Worm (Caenorhabditis elegans): ENCODE results near the gene T24A6.16.

The T24A6.16 gene

DNA sequence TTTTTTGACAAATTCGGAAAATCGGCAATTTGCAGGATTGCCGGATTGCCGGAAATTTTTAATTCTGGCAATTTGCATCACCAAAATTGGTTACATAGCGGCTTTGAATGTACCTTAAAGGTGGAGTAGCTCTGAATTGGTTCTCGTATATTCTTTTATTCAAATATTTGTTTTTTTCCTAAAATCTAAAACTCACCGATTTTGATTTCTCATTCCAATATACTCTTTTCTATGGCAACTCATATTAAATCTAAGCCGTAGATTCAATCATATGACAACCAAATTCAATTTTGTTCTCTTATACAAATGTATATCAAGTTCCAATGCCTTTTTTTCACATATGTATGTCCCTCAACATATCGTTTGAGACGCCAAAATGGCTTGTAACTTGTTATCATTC is 13.2 kb downstream of the T24A6.16 start, which contains the start of gene sri-21:
TSS of gene sri-21 (plus strand) at position 301 of the 400 bp plus-strand sequence.
- TF ChIP-seq ztf-4 (tag; optimal IDR thresholded peaks at IDR 0.05): no peak
- no peak for TF ChIP-seq fkh-10 (GFP tag; optimal IDR thresholded peaks at IDR 0.05)
- TF ChIP-seq daf-12 (tag; optimal IDR thresholded peaks at IDR 0.05): no peak

DNA sequence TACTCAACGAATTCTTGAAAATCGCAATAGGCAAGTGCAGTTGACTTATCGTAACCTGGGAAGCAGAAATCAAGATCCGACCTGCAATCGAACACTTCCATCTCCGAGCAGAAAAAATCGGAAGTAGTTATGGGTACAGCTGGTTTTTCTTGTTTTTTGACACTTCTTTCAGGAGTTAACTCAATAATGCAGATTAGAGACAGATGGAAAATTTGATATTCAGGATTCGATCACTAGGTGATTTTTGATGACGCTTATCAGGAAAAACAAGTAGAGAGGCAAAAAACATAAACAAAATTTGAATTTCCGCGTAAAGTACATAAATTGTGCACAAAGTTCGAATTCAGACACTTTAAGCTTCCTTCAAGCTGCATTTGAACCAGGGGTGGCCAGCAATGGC is 13.9 kb downstream of the T24A6.16 start, which contains the start of gene srw-130:
TSS of gene srw-130 (minus strand) at position 101 of the 400 bp plus-strand sequence.
- TF ChIP-seq lsy-12 (tag; optimal IDR thresholded peaks at IDR 0.05): no peak
- no peak for TF ChIP-seq ceh-82 (tag; optimal IDR thresholded peaks at IDR 0.05)
- no peak for TF ChIP-seq tbx-2 (tag; optimal IDR thresholded peaks at IDR 0.05)
- TF ChIP-seq elt-2 (tag; optimal IDR thresholded peaks at IDR 0.05): no peak
- TF ChIP-seq fkh-10 (GFP tag; optimal IDR thresholded peaks at IDR 0.05): no peak
- TF ChIP-seq fos-1 (tag; optimal IDR thresholded peaks at IDR 0.05): no peak
- TF ChIP-seq fkh-2 (tag; optimal IDR thresholded peaks at IDR 0.05): no peak
- TF ChIP-seq aly-2 (tag; optimal IDR thresholded peaks at IDR 0.05): no peak

DNA sequence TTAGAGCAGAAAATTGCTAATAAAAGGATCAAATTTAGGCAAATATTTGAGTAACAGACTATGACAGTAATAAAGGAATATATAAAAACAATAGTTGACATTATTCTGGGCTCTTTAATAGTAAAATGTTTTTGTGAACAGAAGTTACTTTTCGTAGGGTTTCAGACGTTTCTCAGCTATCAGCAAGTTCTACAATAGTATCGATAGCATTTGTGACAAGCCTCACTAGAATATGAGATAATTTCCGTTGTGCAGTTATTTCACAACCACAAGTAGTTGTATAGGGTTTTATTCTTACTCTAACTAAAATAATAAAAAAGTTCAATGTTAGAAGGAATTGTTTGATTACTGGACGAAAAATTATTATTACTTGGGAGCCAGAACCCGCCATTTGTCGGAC is 16.2 kb downstream of the T24A6.16 start, which contains the start of gene srbc-68:
TSS of gene srbc-68 (minus strand) at position 101 of the 400 bp plus-strand sequence.
- TF ChIP-seq ZK546.5 (tag; optimal IDR thresholded peaks at IDR 0.05): no peak
- TF ChIP-seq skn-1 (tag; optimal IDR thresholded peaks at IDR 0.05): no peak
- TF ChIP-seq tbx-2 (tag; optimal IDR thresholded peaks at IDR 0.05): no peak
- no peak for TF ChIP-seq mdl-1 (tag; optimal IDR thresholded peaks at IDR 0.05)
- TF ChIP-seq ceh-16 (tag; optimal IDR thresholded peaks at IDR 0.05): no peak
- no peak for TF ChIP-seq pqm-1 (tag; optimal IDR thresholded peaks at IDR 0.05)
- TF ChIP-seq zag-1 (tag; optimal IDR thresholded peaks at IDR 0.05): no peak
- no peak for TF ChIP-seq eor-1 (tag; optimal IDR thresholded peaks at IDR 0.05)
- TF ChIP-seq nhr-12 (tag; optimal IDR thresholded peaks at IDR 0.05): no peak
- no peak for TF ChIP-seq elt-1 (tag; optimal IDR thresholded peaks at IDR 0.05)

DNA sequence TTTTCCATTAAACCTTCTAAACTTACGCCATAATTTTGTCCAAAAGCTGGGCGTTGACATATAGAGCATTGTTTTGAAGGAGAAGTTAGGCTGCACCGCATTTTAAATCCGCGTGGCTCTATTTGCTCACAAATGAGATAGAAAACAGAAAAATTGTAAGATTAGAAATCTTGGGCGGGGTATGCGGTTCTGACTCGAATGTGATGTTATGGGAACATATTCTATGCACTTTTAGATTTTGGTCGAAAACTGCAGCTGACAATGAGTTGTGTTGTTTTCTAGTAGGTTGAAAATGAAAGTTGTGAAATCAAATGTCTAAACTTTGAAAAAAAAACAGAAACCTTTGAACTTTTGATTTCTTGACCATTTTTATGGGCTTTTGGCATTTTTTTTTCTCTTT is 19.4 kb downstream of the T24A6.16 start, which contains the start of gene nhr-222:
TSS of gene nhr-222 (minus strand) at position 101 of the 400 bp plus-strand sequence.
- TF ChIP-seq jun-1 (tag; optimal IDR thresholded peaks at IDR 0.05) (no peak), eor-1 (tag; optimal IDR thresholded peaks at IDR 0.05) (no peak), ceh-9 (tag; optimal IDR thresholded peaks at IDR 0.05) (no peak), nhr-28 (tag; optimal IDR thresholded peaks at IDR 0.05) (no peak), fos-1 (tag; optimal IDR thresholded peaks at IDR 0.05) (no peak), pha-4 (tag; optimal IDR thresholded peaks at IDR 0.05) (no peak), fkh-2 (tag; optimal IDR thresholded peaks at IDR 0.05) (no peak)

DNA sequence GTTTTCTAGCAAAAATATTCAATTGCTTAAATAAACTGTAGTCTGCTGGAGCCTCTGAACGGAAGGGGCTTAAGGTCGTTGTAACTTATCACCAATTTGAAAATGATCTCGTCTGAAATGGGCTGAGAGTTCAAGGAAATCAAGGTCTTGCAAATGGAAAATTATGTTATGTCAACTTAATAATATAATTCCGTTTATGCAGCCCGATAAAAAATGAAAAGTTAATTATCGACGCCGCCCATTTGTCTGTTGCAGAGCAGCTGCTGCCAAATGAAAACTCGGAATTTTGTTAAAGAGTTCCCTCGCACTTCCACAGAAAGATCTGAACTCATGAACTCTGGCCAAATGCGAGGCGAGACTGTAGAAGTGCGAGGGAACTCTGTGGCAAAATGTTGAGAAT is 21.6 kb downstream of the T24A6.16 start, which contains the start of gene srbc-67:
TSS of gene srbc-67 (minus strand) at position 101 of the 400 bp plus-strand sequence.
- no peak for TF ChIP-seq fkh-10 (GFP tag; optimal IDR thresholded peaks at IDR 0.05)
- TF ChIP-seq nhr-11 (tag; optimal IDR thresholded peaks at IDR 0.05): no peak
- no peak for TF ChIP-seq snpc-4 (tag; optimal IDR thresholded peaks at IDR 0.05)
- TF ChIP-seq nhr-25 (tag; optimal IDR thresholded peaks at IDR 0.05): no peak
- TF ChIP-seq nfya-1 (tag; optimal IDR thresholded peaks at IDR 0.05; ENCODE audit: insufficient read depth): no peak
- TF ChIP-seq fkh-2 (tag; optimal IDR thresholded peaks at IDR 0.05): no peak
- no peak for TF ChIP-seq nhr-237 (tag; optimal IDR thresholded peaks at IDR 0.05)
- TF ChIP-seq elt-2 (tag; optimal IDR thresholded peaks at IDR 0.05): no peak
- TF ChIP-seq nhr-28 (tag; optimal IDR thresholded peaks at IDR 0.05): no peak
- no peak for TF ChIP-seq daf-12 (tag; optimal IDR thresholded peaks at IDR 0.05)
- no peak for TF ChIP-seq ceh-82 (tag; optimal IDR thresholded peaks at IDR 0.05)

DNA sequence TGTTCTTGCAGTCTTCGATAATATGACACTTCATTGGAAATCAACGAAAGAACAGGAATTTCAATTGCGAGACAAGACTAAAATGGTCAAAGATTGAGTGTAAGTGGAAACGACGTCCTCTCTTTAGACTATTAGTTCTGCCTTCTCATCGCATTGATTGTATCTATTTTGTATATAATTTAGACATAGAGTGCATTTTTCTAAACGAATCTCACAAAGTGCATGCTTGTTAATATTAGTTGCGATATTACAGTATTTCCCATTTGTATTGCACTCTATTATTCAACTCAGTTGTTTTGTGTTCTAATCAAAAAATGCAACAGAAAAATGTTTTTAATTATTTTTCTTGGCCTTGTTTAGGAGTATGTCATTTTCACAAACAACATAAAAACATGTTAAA is 24.4 kb downstream of the T24A6.16 start, which contains the start of gene nhr-93:
TSS of gene nhr-93 (minus strand) at position 101 of the 400 bp plus-strand sequence.
- no peak for TF ChIP-seq ceh-16 (tag; optimal IDR thresholded peaks at IDR 0.05)
- TF ChIP-seq nhr-67 (tag; optimal IDR thresholded peaks at IDR 0.05): no peak
- no peak for TF ChIP-seq fkh-10 (GFP tag; optimal IDR thresholded peaks at IDR 0.05)
- no peak for TF ChIP-seq nhr-76 (tag; optimal IDR thresholded peaks at IDR 0.05)
- TF ChIP-seq jun-1 (tag; optimal IDR thresholded peaks at IDR 0.05): no peak
- TF ChIP-seq sea-2 (GFP tag; optimal IDR thresholded peaks at IDR 0.05): no peak
- no peak for TF ChIP-seq hmg-11 (tag; optimal IDR thresholded peaks at IDR 0.05)
- no peak for TF ChIP-seq elt-3 (tag; optimal IDR thresholded peaks at IDR 0.05)
- no peak for TF ChIP-seq nhr-25 (tag; optimal IDR thresholded peaks at IDR 0.05)
- TF ChIP-seq egl-27 (tag; optimal IDR thresholded peaks at IDR 0.05): no peak
- TF ChIP-seq R02D3.7 (tag; optimal IDR thresholded peaks at IDR 0.05): no peak
- no peak for TF ChIP-seq mdl-1 (tag; optimal IDR thresholded peaks at IDR 0.05)
- no peak for TF ChIP-seq daf-12 (tag; optimal IDR thresholded peaks at IDR 0.05)
- TF ChIP-seq pqm-1 (tag; optimal IDR thresholded peaks at IDR 0.05): no peak
- TF ChIP-seq elt-1 (tag; optimal IDR thresholded peaks at IDR 0.05): no peak
